Fruit fly (Drosophila melanogaster): ENCODE results near the gene CG12984.

The CG12984 gene

dm6 chr3L:20976383-20976782 is 15.1 kb upstream of the CG12984 start (continued):
- TF ChIP-seq CG17361 (GFP tag; IDR thresholded peaks at IDR 0.05) (no peak), zen2 (GFP tag; IDR thresholded peaks at IDR 0.05; ENCODE audit: partially characterized antibody) (no peak), slou (GFP tag; optimal IDR thresholded peaks at IDR 0.05) (no peak), trh (GFP tag; optimal IDR thresholded peaks at IDR 0.05) (no peak), CG8089 (GFP tag; optimal IDR thresholded peaks at IDR 0.05) (no peak), B-H1 (GFP tag; IDR thresholded peaks at IDR 0.05) (no peak), disco-r (GFP tag; optimal IDR thresholded peaks at IDR 0.05) (no peak), HLH54F (GFP tag; optimal IDR thresholded peaks at IDR 0.05) (no peak), Abd-B (GFP tag; optimal IDR thresholded peaks at IDR 0.05) (no peak), CG13624 (GFP tag; optimal IDR thresholded peaks at IDR 0.05) (no peak), Atf-2 (GFP tag; optimal IDR thresholded peaks at IDR 0.05) (no peak), CG11504 (tag; optimal IDR thresholded peaks at IDR 0.05) (peak; percentile 96), phol (tag; optimal IDR thresholded peaks at IDR 0.05) (no peak), wek (GFP tag; optimal IDR thresholded peaks at IDR 0.05) (peak; percentile 21), tio (GFP tag; optimal IDR thresholded peaks at IDR 0.05) (no peak), CG12659 (GFP tag; optimal IDR thresholded peaks at IDR 0.05) (no peak), stwl (tag; optimal IDR thresholded peaks at IDR 0.05) (no peak), HLHmδ (GFP tag; optimal IDR thresholded peaks at IDR 0.05) (peak; percentile 12), CTCF (GFP tag; optimal IDR thresholded peaks at IDR 0.05) (no peak), Dp (GFP tag; optimal IDR thresholded peaks at IDR 0.05) (no peak), stc (GFP tag; IDR thresholded peaks at IDR 0.05) (0 out of 2 replicates have a peak, but pooled peaks have one; percentile 5), Fer2 (tag; optimal IDR thresholded peaks at IDR 0.05) (no peak), bbx (GFP tag; IDR thresholded peaks at IDR 0.05; ENCODE audit: partially characterized antibody) (no peak), bigmax (GFP tag; optimal IDR thresholded peaks at IDR 0.05) (no peak), Gsc (GFP tag; IDR thresholded peaks at IDR 0.05) (no peak), Trl (optimal IDR thresholded peaks at IDR 0.05) (no peak), Trl (GFP tag; optimal IDR thresholded peaks at IDR 0.05) (no peak), CG9876 (GFP tag; optimal IDR thresholded peaks at IDR 0.05) (no peak), ro (GFP tag; IDR thresholded peaks at IDR 0.05) (no peak), eve (GFP tag; optimal IDR thresholded peaks at IDR 0.05) (peak in 1 of 2 experiments; percentile 3), TFAM (GFP tag; optimal IDR thresholded peaks at IDR 0.05) (no peak), CG4282 (GFP tag; optimal IDR thresholded peaks at IDR 0.05) (no peak), CG9932 (GFP tag; IDR thresholded peaks at IDR 0.05) (no peak), vnd (GFP tag; IDR thresholded peaks at IDR 0.05; ENCODE audit: partially characterized antibody) (no peak), CG12236 (GFP tag; optimal IDR thresholded peaks at IDR 0.05) (no peak), sim (GFP tag; IDR thresholded peaks at IDR 0.05) (no peak), Chrac-16 (GFP tag; optimal IDR thresholded peaks at IDR 0.05) (no peak), Asciz (GFP tag; optimal IDR thresholded peaks at IDR 0.05) (peak; percentile 15), oc (tag; optimal IDR thresholded peaks at IDR 0.05) (peak; percentile 19), CG1024 (GFP tag; IDR thresholded peaks at IDR 0.05) (0 out of 2 replicates have a peak, but pooled peaks have one; percentile 19)

dm6 chr3L:20976967-20977720 is 14.3 kb upstream of the CG12984 start:
- TF ChIP-seq CG2202 (tag; optimal IDR thresholded peaks at IDR 0.05) = no peak
- no peak for TF ChIP-seq CG10209 (GFP tag; optimal IDR thresholded peaks at IDR 0.05)
- no peak for TF ChIP-seq danr (GFP tag; IDR thresholded peaks at IDR 0.05)
- no peak for TF ChIP-seq CG33213 (GFP tag; optimal IDR thresholded peaks at IDR 0.05)
- TF ChIP-seq Doc2 (GFP tag; IDR thresholded peaks at IDR 0.05) = no peak
- no peak for TF ChIP-seq CG9797 (GFP tag; optimal IDR thresholded peaks at IDR 0.05)
- TF ChIP-seq HLH3B (GFP tag; IDR thresholded peaks at IDR 0.05) = no peak
- TF ChIP-seq CG13424 (tag; optimal IDR thresholded peaks at IDR 0.05) = peak; percentile 18
- TF ChIP-seq Oli (tag; optimal IDR thresholded peaks at IDR 0.05) = peak; percentile 20
- TF ChIP-seq CG11456 (GFP tag; IDR thresholded peaks at IDR 0.05) = no peak
- TF ChIP-seq onecut (GFP tag; IDR thresholded peaks at IDR 0.05) = no peak
- no peak for TF ChIP-seq ro (GFP tag; IDR thresholded peaks at IDR 0.05)
- no peak for TF ChIP-seq Bdp1 (GFP tag; optimal IDR thresholded peaks at IDR 0.05)
- no peak for TF ChIP-seq chm (GFP tag; IDR thresholded peaks at IDR 0.05)
- no peak for TF ChIP-seq Abd-B (GFP tag; optimal IDR thresholded peaks at IDR 0.05)
- TF ChIP-seq Dbx (GFP tag; IDR thresholded peaks at IDR 0.05) = no peak
